Fruit fly (Drosophila melanogaster) whole organism, embryonic: Measurements from ENCODE around the gene Prosbeta2R2.

Source experiments
- ATbp ChIP-seq: fragments of 200-800 bp; sonication (Bioruptor generic); optimal IDR thresholded peaks from 2 replicates; lab custom pipeline; 2017; ENCODE audit warnings: missing biosample characterization, mild to moderate bottlenecking, missing genetic modification characterization, missing genetic modification reagents
- Antp ChIP-seq: fragments of 200-800 bp; sonication (Bioruptor generic); optimal IDR thresholded peaks from 3 replicates; lab custom pipeline; 2016; ENCODE audit warnings: missing biosample characterization, missing genetic modification characterization
- CG10274 ChIP-seq: fragments of 200-800 bp; sonication (Bioruptor generic); optimal IDR thresholded peaks from 3 replicates; lab custom pipeline; 2017; ENCODE audit warnings: missing biosample characterization, mild to moderate bottlenecking, missing genetic modification characterization
- CG11456 ChIP-seq: fragments of 200-800 bp; sonication (Bioruptor generic); IDR thresholded peaks from 3 replicates; pipeline ENCODE4 v1.3.6; 2022; ENCODE audit warnings: missing biosample characterization, missing genetic modification characterization
- CG11695 ChIP-seq: fragments of 200-800 bp; sonication (Bioruptor generic); IDR thresholded peaks from 3 replicates; pipeline ENCODE4 v1.3.6; 2022; ENCODE audit warnings: missing biosample characterization, missing genetic modification characterization
- CG12659 ChIP-seq: fragments of 200-800 bp; sonication (Bioruptor generic); optimal IDR thresholded peaks from 3 replicates; lab custom pipeline; 2017; ENCODE audit warnings: mild to moderate bottlenecking, missing biosample characterization, missing genetic modification reagents, missing genetic modification characterization
- CG12942 ChIP-seq: fragments of 200-800 bp; sonication (Bioruptor generic); optimal IDR thresholded peaks from 3 replicates; lab custom pipeline; 2016; ENCODE audit warnings: missing biosample characterization, missing genetic modification characterization
- CG14050 ChIP-seq: fragments of 200-800 bp; sonication (Bioruptor generic); IDR thresholded peaks from 3 replicates; pipeline ENCODE4 v1.3.6; 2022; ENCODE audit warnings: missing biosample characterization, missing genetic modification characterization
- CG15696 ChIP-seq: fragments of 200-800 bp; sonication (Bioruptor generic); optimal IDR thresholded peaks from 2 replicates; lab custom pipeline; 2019; ENCODE audit warnings: missing biosample characterization, mild to moderate bottlenecking, missing genetic modification characterization, moderate library complexity
- CG1602 ChIP-seq: fragments of 200-800 bp; sonication (Bioruptor generic); optimal IDR thresholded peaks from 3 replicates; lab custom pipeline; 2016; ENCODE audit warnings: missing biosample characterization, missing genetic modification characterization
- CG17568 ChIP-seq: fragments of 200-800 bp; sonication (Bioruptor generic); optimal IDR thresholded peaks from 2 replicates; lab custom pipeline; 2018; ENCODE audit warnings: missing biosample characterization, mild to moderate bottlenecking, missing genetic modification characterization, moderate library complexity
- CG2678 ChIP-seq: fragments of 200-800 bp; sonication (Bioruptor generic); optimal IDR thresholded peaks from 3 replicates; lab custom pipeline; 2019; ENCODE audit warnings: missing biosample characterization, mild to moderate bottlenecking, missing genetic modification characterization, moderate library complexity
- CG2712 ChIP-seq: fragments of 200-800 bp; optimal IDR thresholded peaks from 3 replicates; lab custom pipeline; 2019; ENCODE audit warnings: missing biosample characterization, mild to moderate bottlenecking, missing genetic modification characterization, moderate library complexity
- CG30020 ChIP-seq: fragments of 200-800 bp; optimal IDR thresholded peaks from 2 replicates; lab custom pipeline; 2019; ENCODE audit warnings: missing biosample characterization, mild to moderate bottlenecking, missing genetic modification characterization, moderate library complexity
- CG30403 ChIP-seq: fragments of 200-800 bp; sonication (Bioruptor generic); optimal IDR thresholded peaks from 3 replicates; lab custom pipeline; 2016; ENCODE audit warnings: missing biosample characterization, missing genetic modification characterization
- CG3163 ChIP-seq: fragments of 200-800 bp; sonication (Bioruptor generic); optimal IDR thresholded peaks from 3 replicates; lab custom pipeline; 2016; ENCODE audit warnings: missing biosample characterization, missing genetic modification characterization
- CG32772 ChIP-seq: fragments of 200-800 bp; sonication (Bioruptor generic); IDR thresholded peaks from 2 replicates; pipeline ENCODE4 v1.3.6; 2022; ENCODE audit warnings: missing biosample characterization, missing genetic modification characterization
- CG4328 ChIP-seq: fragments of 200-800 bp; sonication (Bioruptor generic); optimal IDR thresholded peaks from 3 replicates; lab custom pipeline; 2017; ENCODE audit warnings: missing biosample characterization, missing genetic modification reagents, missing genetic modification characterization
- CG5180 ChIP-seq: fragments of 200-800 bp; sonication (Bioruptor generic); optimal IDR thresholded peaks from 3 replicates; lab custom pipeline; 2017; ENCODE audit warnings: missing biosample characterization, missing genetic modification characterization, mild to moderate bottlenecking, moderate library complexity, missing genetic modification reagents
- CG6683 ChIP-seq: fragments of 200-800 bp; sonication (Bioruptor generic); optimal IDR thresholded peaks from 2 replicates; lab custom pipeline; 2017; ENCODE audit warnings: missing biosample characterization, mild to moderate bottlenecking, missing genetic modification characterization, missing genetic modification reagents
- CG9437 ChIP-seq: fragments of 200-800 bp; sonication (Bioruptor generic); optimal IDR thresholded peaks from 2 replicates; lab custom pipeline; 2018; ENCODE audit warnings: missing biosample characterization, mild to moderate bottlenecking, missing genetic modification characterization
- Doc3 ChIP-seq: fragments of 200-800 bp; sonication (Bioruptor generic); IDR thresholded peaks from 3 replicates; pipeline ENCODE4 v1.3.6; 2022; ENCODE audit warnings: missing biosample characterization, missing genetic modification characterization; ENCODE audit not compliant: partially characterized antibody
- GATAe ChIP-seq: fragments of 200-800 bp; sonication (Bioruptor generic); conservative IDR thresholded peaks from 2 replicates; pipeline ENCODE4 v1.3.6; 2022; ENCODE audit warnings: missing biosample characterization, missing genetic modification characterization
- Hey ChIP-seq: fragments of 200-800 bp; sonication (Bioruptor generic); optimal IDR thresholded peaks from 3 replicates; lab custom pipeline; 2018; ENCODE audit warnings: missing biosample characterization, mild to moderate bottlenecking, missing genetic modification characterization
- Hr3 ChIP-seq: fragments of 200-800 bp; sonication (Bioruptor generic); optimal IDR thresholded peaks from 3 replicates; lab custom pipeline; 2016; ENCODE audit warnings: missing biosample characterization, missing genetic modification characterization
- Mrtf ChIP-seq: fragments of 200-800 bp; sonication (Bioruptor generic); IDR thresholded peaks from 3 replicates; pipeline ENCODE4 v1.3.6; 2022; ENCODE audit warnings: missing biosample characterization, missing genetic modification characterization
- Oaz ChIP-seq: fragments of 200-800 bp; sonication (Bioruptor generic); IDR thresholded peaks from 2 replicates; pipeline ENCODE4 v1.3.6; 2022; ENCODE audit warnings: missing biosample characterization, missing genetic modification characterization
- PHDP ChIP-seq: fragments of 200-800 bp; sonication (Bioruptor generic); optimal IDR thresholded peaks from 3 replicates; lab custom pipeline; 2018; ENCODE audit warnings: missing biosample characterization, mild to moderate bottlenecking, missing genetic modification characterization, moderate library complexity
- az2 ChIP-seq: fragments of 200-800 bp; sonication (Bioruptor generic); optimal IDR thresholded peaks from 3 replicates; lab custom pipeline; 2016; ENCODE audit warnings: missing biosample characterization, missing genetic modification characterization
- bigmax ChIP-seq: fragments of 200-800 bp; sonication (Bioruptor generic); optimal IDR thresholded peaks from 2 replicates; lab custom pipeline; 2018; ENCODE audit warnings: missing biosample characterization, mild to moderate bottlenecking, missing genetic modification characterization
- caup ChIP-seq: fragments of 200-800 bp; sonication (Bioruptor generic); optimal IDR thresholded peaks from 3 replicates; lab custom pipeline; 2017; ENCODE audit warnings: missing biosample characterization, mild to moderate bottlenecking, missing genetic modification characterization, moderate library complexity; ENCODE audit not compliant: severe bottlenecking
- ci ChIP-seq: fragments of 200-800 bp; sonication (Bioruptor generic); IDR thresholded peaks from 3 replicates; pipeline ENCODE4 v1.3.6; 2022; ENCODE audit warnings: missing biosample characterization, missing genetic modification characterization
- croc ChIP-seq: fragments of 200-800 bp; sonication (Bioruptor generic); conservative IDR thresholded peaks from 3 replicates; pipeline ENCODE4 v1.3.6; 2022; ENCODE audit warnings: missing biosample characterization, missing genetic modification characterization
- grau ChIP-seq: fragments of 200-800 bp; optimal IDR thresholded peaks from 3 replicates; lab custom pipeline; 2019; ENCODE audit warnings: missing biosample characterization, mild to moderate bottlenecking, missing genetic modification characterization, moderate library complexity
- ind ChIP-seq: fragments of 200-800 bp; sonication (Bioruptor generic); optimal IDR thresholded peaks from 3 replicates; lab custom pipeline; 2016; ENCODE audit warnings: missing biosample characterization, missing genetic modification characterization
- lbe ChIP-seq: fragments of 200-800 bp; sonication (Bioruptor generic); optimal IDR thresholded peaks from 2 replicates; lab custom pipeline; 2016; ENCODE audit warnings: missing biosample characterization, mild to moderate bottlenecking, missing genetic modification characterization
- lola ChIP-seq, 3 experiments: fragments of >200 bp in 2 of 3; fragments of 200-800 bp in 1 of 3; sonication (Bioruptor generic) in 1 of 3; optimal IDR thresholded peaks; 2 replicates each; lab custom pipeline; 2017 to 2019; ENCODE audit warnings: missing biosample characterization in 3 of 3, missing genetic modification characterization in 3 of 3, mild to moderate bottlenecking in 1 of 3, moderate library complexity in 1 of 3
- nom ChIP-seq: fragments of 200-800 bp; sonication (Bioruptor generic); optimal IDR thresholded peaks from 2 replicates; lab custom pipeline; 2017; ENCODE audit warnings: missing biosample characterization, missing genetic modification characterization, mild to moderate bottlenecking, moderate library complexity, missing genetic modification reagents
- pan ChIP-seq, 4 experiments: fragments of >200 bp in 3 of 4; fragments of 200-800 bp in 1 of 4; sonication (Bioruptor generic) in 1 of 4; optimal IDR thresholded peaks in 3 of 4; IDR thresholded peaks in 1 of 4; 2 replicates each; pipeline versions ENCODE4 v1.3.6 to Lab custom; 2017 to 2022; ENCODE audit warnings: missing biosample characterization in 2 of 4, missing genetic modification characterization in 2 of 4, mixed read lengths in 1 of 4
- pzg ChIP-seq: fragments of 200-800 bp; sonication (Bioruptor generic); optimal IDR thresholded peaks from 3 replicates; lab custom pipeline; 2018; ENCODE audit warnings: missing biosample characterization, mild to moderate bottlenecking, missing genetic modification characterization, moderate library complexity
- schlank ChIP-seq: fragments of 200-800 bp; sonication (Bioruptor generic); optimal IDR thresholded peaks from 2 replicates; lab custom pipeline; 2018; ENCODE audit warnings: missing biosample characterization, mild to moderate bottlenecking, missing genetic modification characterization
- scrt ChIP-seq: fragments of 200-800 bp; sonication (Bioruptor generic); optimal IDR thresholded peaks from 2 replicates; lab custom pipeline; 2018; ENCODE audit warnings: missing biosample characterization, mild to moderate bottlenecking, missing genetic modification characterization, moderate library complexity
- sens ChIP-seq: fragments of 200-800 bp; sonication (Bioruptor generic); peaks from one replicate; lab custom pipeline; 2016; ENCODE audit warnings: missing biosample characterization, missing genetic modification characterization
- ssp ChIP-seq: fragments of 200-800 bp; sonication (Bioruptor generic); IDR thresholded peaks from 2 replicates; pipeline ENCODE4 v1.3.6; 2022; ENCODE audit warnings: missing biosample characterization, missing genetic modification characterization
- vvl ChIP-seq: fragments of 200-800 bp; sonication (Bioruptor generic); IDR thresholded peaks from 2 replicates; pipeline ENCODE4 v1.3.6; 2022; ENCODE audit warnings: missing biosample characterization, missing genetic modification characterization
- yki ChIP-seq: fragments of >200 bp; optimal IDR thresholded peaks from 3 replicates; lab custom pipeline; 2018
- zfh2 ChIP-seq: fragments of 200-800 bp; sonication (Bioruptor generic); optimal IDR thresholded peaks from 2 replicates; lab custom pipeline; 2016; ENCODE audit warnings: missing biosample characterization, missing genetic modification characterization

Prosbeta2R2 gene

DNA sequence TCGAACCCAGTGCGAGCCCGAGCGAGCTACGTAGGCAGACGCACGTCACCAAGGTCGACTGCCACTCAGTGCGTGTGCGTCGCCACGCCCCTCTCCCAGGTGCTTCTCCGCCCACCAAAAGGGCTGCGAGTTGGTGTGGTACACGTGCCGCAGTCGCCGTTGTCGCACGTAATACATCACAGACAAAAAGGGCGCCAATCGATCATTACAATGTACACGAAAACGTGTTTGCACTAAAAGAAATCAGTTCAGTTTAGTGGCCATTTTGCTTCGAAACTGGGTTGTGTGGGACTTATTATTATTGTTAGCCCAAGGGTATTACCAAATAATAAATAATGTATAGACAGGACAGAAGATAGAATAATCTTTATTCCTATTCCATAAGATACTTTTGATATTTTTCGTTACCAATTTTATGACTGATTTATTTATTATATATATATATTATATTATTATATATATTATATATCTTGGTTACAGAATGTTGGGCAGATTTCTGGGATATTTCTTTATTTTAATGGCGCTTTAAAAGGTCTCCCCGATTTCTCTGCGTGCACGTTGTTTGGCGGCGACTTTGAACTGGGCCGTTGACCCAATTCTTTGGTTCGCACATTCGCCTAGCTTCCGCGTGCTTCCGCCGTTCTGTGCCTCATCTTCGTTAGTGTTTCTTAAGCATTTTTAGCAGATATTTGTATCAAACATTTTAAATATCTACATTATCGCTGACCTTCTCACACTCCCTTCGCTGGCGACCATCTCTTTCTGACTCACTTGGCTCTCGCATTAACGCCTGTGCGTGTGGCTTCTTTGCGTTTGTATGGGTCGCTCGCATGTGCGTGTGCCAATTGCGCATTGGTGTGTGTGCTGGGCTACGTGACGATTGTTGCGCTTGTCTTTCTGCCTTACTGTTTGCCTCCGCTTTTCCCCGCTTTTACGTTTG is 44.3 kb upstream of the Prosbeta2R2 start (continued):
- TF ChIP-seq CG11456 (GFP tag; lab: Robert Waterston, UW) (peak; percentile 84; the same call in 2 of the 3 replicates), az2 (GFP tag; lab: Kevin White, UChicago) (peak; percentile 71), CG30403 (GFP tag; lab: Kevin White, UChicago) (peak; percentile 74), CG32772 (peak; percentile 70), CG4328 (GFP tag; lab: Kevin White, UChicago) (peak; percentile 88), CG2712 (tag; lab: Kevin White, UChicago) (peak; percentile 91), vvl (GFP tag; lab: Robert Waterston, UW) (peak; percentile 75), CG10274 (GFP tag; lab: Kevin White, UChicago) (peak; percentile 67), bigmax (no peak), pzg (peak; percentile 0), CG3163 (GFP tag; lab: Kevin White, UChicago) (no peak), CG14050 (GFP tag; lab: Robert Waterston, UW) (peak; percentile 49; the same call in 1 of the 3 replicates), nom (GFP tag; lab: Kevin White, UChicago) (peak; percentile 41), GATAe (GFP tag; lab: Robert Waterston, UW) (no peak; the same call in 1 of the 2 replicates), Mrtf (GFP tag; lab: Robert Waterston, UW) (peak; percentile 66; the same call in 2 of the 3 replicates), yki (lab: Kevin White, UChicago) (no peak), pan (optimal IDR thresholded peaks at IDR 0.05; lab: Kevin White, UChicago) (peak in 1 of 2 experiments; percentile 23), pan (GFP tag; optimal IDR thresholded peaks at IDR 0.05 in 1 of 2, IDR thresholded peaks at IDR 0.05 in 1 of 2) (peak in 1 of 2 experiments; percentile 75), croc (GFP tag; lab: Robert Waterston, UW) (peak; percentile 46; the same call in 2 of the 3 replicates), CG5180 (GFP tag; lab: Kevin White, UChicago) (peak; percentile 57), Oaz (GFP tag; lab: Robert Waterston, UW) (0 out of 2 replicates have a peak, but pooled peaks have one; percentile 43), Hr3 (GFP tag; lab: Kevin White, UChicago) (peak; percentile 89), grau (tag; lab: Kevin White, UChicago) (peak; percentile 91), CG12659 (peak; percentile 94), scrt (GFP tag; lab: Kevin White, UChicago) (peak; percentile 61), CG2678 (tag; lab: Kevin White, UChicago) (peak; percentile 94), CG30020 (tag; lab: Kevin White, UChicago) (peak; percentile 66), ssp (GFP tag; lab: Robert Waterston, UW) (peak; percentile 65), schlank (tag; lab: Kevin White, UChicago) (peak; percentile 23), CG1602 (peak; percentile 71), lbe (GFP tag; lab: Kevin White, UChicago) (no peak), zfh2 (GFP tag; lab: Kevin White, UChicago) (peak; percentile 8), lola (GFP tag; optimal IDR thresholded peaks at IDR 0.05; lab: Kevin White, UChicago) (peak in 1 of 3 experiments; percentile 81), CG15696 (peak; percentile 73), Hey (tag; lab: Kevin White, UChicago) (peak; percentile 92), caup (peak; percentile 87), Antp (peak; percentile 23), ind (GFP tag; lab: Kevin White, UChicago) (peak; percentile 83), sens (GFP tag; lab: Kevin White, UChicago) (peak; percentile 55), ATbp (GFP tag; lab: Kevin White, UChicago) (peak; percentile 66), CG12942 (GFP tag; lab: Kevin White, UChicago) (peak; percentile 70), Doc3 (GFP tag; lab: Robert Waterston, UW) (peak; percentile 16; the same call in 1 of the 3 replicates), PHDP (tag; lab: Kevin White, UChicago) (peak; percentile 89), CG9437 (peak; percentile 85), CG6683 (peak; percentile 70), CG17568 (GFP tag; lab: Kevin White, UChicago) (peak; percentile 83), ci (GFP tag; lab: Robert Waterston, UW) (peak; percentile 61; the same call in 1 of the 3 replicates), CG11695 (GFP tag; lab: Robert Waterston, UW) (peak; percentile 90)
